Worm (Caenorhabditis elegans): Measurements from ENCODE around the gene C51E3.10.

Gene C51E3.10

ce11 chrV:10203435-10204009, 42.6 kb upstream of the C51E3.10 start, which contains the start of gene chpf-1:
chpf-1 (minus strand) TSS chrV:10203485.
- TF ChIP-seq elt-2 (tag; optimal IDR thresholded peaks at IDR 0.05) (peak; percentile 77), sea-2 (GFP tag; optimal IDR thresholded peaks at IDR 0.05) (no peak), nhr-23 (tag; optimal IDR thresholded peaks at IDR 0.05) (peak; percentile 42), nhr-43 (tag; optimal IDR thresholded peaks at IDR 0.05; ENCODE audit: poor library complexity, severe bottlenecking) (peak; percentile 34), mdl-1 (tag; optimal IDR thresholded peaks at IDR 0.05) (no peak), pqm-1 (tag; optimal IDR thresholded peaks at IDR 0.05) (peak; percentile 91), snpc-4 (tag; optimal IDR thresholded peaks at IDR 0.05) (peak; percentile 41), ceh-28 (tag; optimal IDR thresholded peaks at IDR 0.05) (peak; percentile 86), elt-3 (tag; optimal IDR thresholded peaks at IDR 0.05) (peak in 1 of 3 experiments; percentile 14)

ce11 chrV:10202340-10202739, 41.4 kb upstream of the C51E3.10 start:
- TF ChIP-seq tbx-2 (tag; optimal IDR thresholded peaks at IDR 0.05), result no peak
- TF ChIP-seq R02D3.7 (tag; optimal IDR thresholded peaks at IDR 0.05), result no peak
- no peak for TF ChIP-seq jun-1 (tag; optimal IDR thresholded peaks at IDR 0.05)
- no peak for TF ChIP-seq pqm-1 (tag; optimal IDR thresholded peaks at IDR 0.05)
- TF ChIP-seq nhr-11 (tag; optimal IDR thresholded peaks at IDR 0.05), result no peak
- TF ChIP-seq ztf-4 (tag; optimal IDR thresholded peaks at IDR 0.05), result no peak
- TF ChIP-seq fkh-2 (tag; optimal IDR thresholded peaks at IDR 0.05), result no peak
- peak; percentile 4 for TF ChIP-seq elt-2 (tag; optimal IDR thresholded peaks at IDR 0.05)
- TF ChIP-seq ama-1 (optimal IDR thresholded peaks at IDR 0.05), result peak; percentile 18
- no peak for TF ChIP-seq mdl-1 (tag; optimal IDR thresholded peaks at IDR 0.05)
- TF ChIP-seq nhr-237 (tag; optimal IDR thresholded peaks at IDR 0.05), result no peak
- TF ChIP-seq snpc-4 (tag; optimal IDR thresholded peaks at IDR 0.05), result no peak
- no peak for TF ChIP-seq zag-1 (tag; optimal IDR thresholded peaks at IDR 0.05)
- no peak for TF ChIP-seq nhr-67 (tag; optimal IDR thresholded peaks at IDR 0.05)
- no peak for TF ChIP-seq aly-2 (tag; optimal IDR thresholded peaks at IDR 0.05)

- TF ChIP-seq snpc-4 (tag; optimal IDR thresholded peaks at IDR 0.05) (no peak), nhr-23 (tag; optimal IDR thresholded peaks at IDR 0.05) (peak; percentile 25), fkh-10 (GFP tag; optimal IDR thresholded peaks at IDR 0.05) (no peak), skn-1 (tag; optimal IDR thresholded peaks at IDR 0.05) (no peak), hmg-11 (tag; optimal IDR thresholded peaks at IDR 0.05) (no peak), egl-27 (tag; optimal IDR thresholded peaks at IDR 0.05) (no peak), egl-5 (tag; optimal IDR thresholded peaks at IDR 0.05) (no peak), unc-39 (tag; optimal IDR thresholded peaks at IDR 0.05) (no peak)
Observed at ce11 chrV:10201913-10202312, 41.0 kb upstream of the C51E3.10 start, which contains the start of gene ZK856.7. ZK856.7 (plus strand) TSS chrV:10202098.

ce11 chrV:10198386-10198785, 37.5 kb upstream of the C51E3.10 start, which contains the start of gene ZK856.6:
ZK856.6 (plus strand) TSS chrV:10198686.
- TF ChIP-seq eor-1 (tag; optimal IDR thresholded peaks at IDR 0.05) (no peak), lin-15B (tag; optimal IDR thresholded peaks at IDR 0.05) (no peak), mml-1 (tag; optimal IDR thresholded peaks at IDR 0.05) (no peak)

- no peak for TF ChIP-seq fos-1 (tag; optimal IDR thresholded peaks at IDR 0.05)
- peak; percentile 22 for TF ChIP-seq elt-2 (tag; optimal IDR thresholded peaks at IDR 0.05)
Observed at ce11 chrV:10191242-10191641, 30.3 kb upstream of the C51E3.10 start.

- TF ChIP-seq elt-3 (tag; optimal IDR thresholded peaks at IDR 0.05) (no peak), zag-1 (tag; optimal IDR thresholded peaks at IDR 0.05) (no peak), elt-2 (tag; optimal IDR thresholded peaks at IDR 0.05) (peak; percentile 91), pha-4 (tag; optimal IDR thresholded peaks at IDR 0.05) (peak; percentile 14), jun-1 (tag; optimal IDR thresholded peaks at IDR 0.05) (no peak), lin-15B (tag; optimal IDR thresholded peaks at IDR 0.05) (no peak), pqm-1 (tag; optimal IDR thresholded peaks at IDR 0.05) (peak; percentile 94), daf-12 (tag; optimal IDR thresholded peaks at IDR 0.05) (no peak)
Observed at ce11 chrV:10190081-10190556, 29.2 kb upstream of the C51E3.10 start, which contains the start of gene ZK856.5. ZK856.5 (minus strand) TSS chrV:10190131.
